Worm (Caenorhabditis elegans): Measurements from ENCODE around the gene pld-1.

DNA sequence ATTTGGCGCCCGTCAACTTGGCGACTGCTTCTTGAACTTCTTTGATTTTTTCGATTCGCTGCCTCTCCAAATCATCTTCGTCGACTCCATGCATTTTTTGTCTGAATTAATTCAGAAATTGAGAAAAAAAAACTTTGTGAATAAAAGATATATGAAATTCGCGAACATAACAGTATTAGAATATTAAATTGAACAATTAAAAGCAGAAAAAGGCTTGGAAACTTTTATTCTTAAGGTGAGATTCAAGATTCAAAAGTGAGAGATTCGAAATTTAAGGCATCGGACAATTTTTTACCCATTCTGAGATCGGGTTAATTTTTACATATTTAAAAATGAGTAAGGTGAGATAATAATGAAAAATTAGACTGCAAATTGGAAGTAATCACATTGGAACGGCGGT is 57.6 kb downstream of the pld-1 start, which contains the start of gene F33G12.3:
- TF ChIP-seq W03F9.2 (tag; optimal IDR thresholded peaks at IDR 0.05) (no peak), dao-5 (tag; optimal IDR thresholded peaks at IDR 0.05) (no peak)
